Worm (Caenorhabditis elegans): Measurements from ENCODE around the gene ZC239.17.
"Not testable (repeated sequence)": the region's sequence is repeated elsewhere in the genome, so short reads cannot be mapped to it uniquely, and the experiment has no call there.

DNA sequence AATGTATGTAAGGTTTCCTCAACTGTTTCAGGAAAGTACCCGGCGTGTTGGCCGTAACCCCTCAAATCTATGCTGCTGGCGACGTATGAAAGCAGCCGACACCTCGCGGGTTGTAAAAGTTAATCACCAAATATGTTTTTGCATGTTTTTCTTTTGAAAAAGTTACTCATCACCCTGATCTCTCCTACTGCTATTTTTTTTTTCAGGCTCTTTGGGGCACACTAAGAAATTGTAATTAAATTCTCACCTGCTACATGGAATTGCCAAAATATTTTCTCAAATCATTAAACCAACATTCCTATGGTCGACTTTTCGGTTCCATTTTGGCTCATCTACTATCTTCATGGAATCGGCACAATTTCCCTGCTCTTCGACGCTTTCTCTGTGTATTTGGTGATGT, 40.8 kb downstream of the ZC239.17 start, which contains the start of gene sri-78:
- not testable (repeated sequence) for TF ChIP-seq pha-4 (tag; optimal IDR thresholded peaks at IDR 0.05); snpc-4 (tag; optimal IDR thresholded peaks at IDR 0.05); nhr-43 (tag; optimal IDR thresholded peaks at IDR 0.05; ENCODE audit: poor library complexity, severe bottlenecking); lin-39 (tag; optimal IDR thresholded peaks at IDR 0.05); ztf-11 (tag; optimal IDR thresholded peaks at IDR 0.05); ceh-28 (tag; optimal IDR thresholded peaks at IDR 0.05); nhr-77 (tag; optimal IDR thresholded peaks at IDR 0.05); nhr-11 (tag; optimal IDR thresholded peaks at IDR 0.05); ama-1 (optimal IDR thresholded peaks at IDR 0.05); sea-2 (GFP tag; optimal IDR thresholded peaks at IDR 0.05); egl-27 (tag; optimal IDR thresholded peaks at IDR 0.05); unc-39 (tag; optimal IDR thresholded peaks at IDR 0.05); nhr-23 (tag; optimal IDR thresholded peaks at IDR 0.05); mdl-1 (tag; optimal IDR thresholded peaks at IDR 0.05)
